Fruit fly (Drosophila melanogaster) whole organism, embryonic: ENCODE results near the gene CG7512.

Source experiments
- Adf1 ChIP-seq: fragments of 200-800 bp; sonication (Bioruptor generic); IDR thresholded peaks from 2 replicates; pipeline ENCODE4 v1.3.6; 2022; ENCODE audit warnings: missing biosample characterization, missing genetic modification characterization
- BtbVII ChIP-seq: fragments of 200-800 bp; sonication (Bioruptor generic); optimal IDR thresholded peaks from 3 replicates; lab custom pipeline; 2017; ENCODE audit warnings: missing biosample characterization, mild to moderate bottlenecking, missing genetic modification characterization
- CG10462 ChIP-seq: fragments of 200-800 bp; sonication (Bioruptor generic); optimal IDR thresholded peaks from 2 replicates; lab custom pipeline; 2016; ENCODE audit warnings: missing biosample characterization, missing genetic modification characterization
- CG10654 ChIP-seq: fragments of 200-800 bp; sonication (Bioruptor generic); optimal IDR thresholded peaks from 2 replicates; lab custom pipeline; 2016; ENCODE audit warnings: missing biosample characterization, missing genetic modification characterization
- CG12744 ChIP-seq: fragments of 200-800 bp; sonication (Bioruptor generic); optimal IDR thresholded peaks from 2 replicates; lab custom pipeline; 2016; ENCODE audit warnings: missing biosample characterization, missing genetic modification characterization
- CG15269 ChIP-seq: fragments of 200-800 bp; sonication (Bioruptor generic); optimal IDR thresholded peaks from 2 replicates; lab custom pipeline; 2018; ENCODE audit warnings: missing biosample characterization, mild to moderate bottlenecking, missing genetic modification characterization, moderate library complexity
- CG15514 ChIP-seq: fragments of 200-800 bp; sonication (Bioruptor generic); optimal IDR thresholded peaks from 3 replicates; lab custom pipeline; 2017; ENCODE audit warnings: missing biosample characterization, missing genetic modification characterization, mild to moderate bottlenecking, moderate library complexity, missing genetic modification reagents
- CG15601 ChIP-seq: fragments of 200-800 bp; sonication (Bioruptor generic); optimal IDR thresholded peaks from 3 replicates; lab custom pipeline; 2019; ENCODE audit warnings: missing biosample characterization, mild to moderate bottlenecking, missing genetic modification characterization, moderate library complexity
- CG32532 ChIP-seq: fragments of 200-800 bp; sonication (Bioruptor generic); IDR thresholded peaks from 2 replicates; pipeline ENCODE4 v1.3.6; 2022; ENCODE audit warnings: missing biosample characterization, missing genetic modification characterization
- CG32772 ChIP-seq: fragments of 200-800 bp; sonication (Bioruptor generic); IDR thresholded peaks from 2 replicates; pipeline ENCODE4 v1.3.6; 2022; ENCODE audit warnings: missing biosample characterization, missing genetic modification characterization
- CG34376 ChIP-seq: fragments of 200-800 bp; sonication (Bioruptor generic); optimal IDR thresholded peaks from 2 replicates; lab custom pipeline; 2018; ENCODE audit warnings: missing biosample characterization, mild to moderate bottlenecking, missing genetic modification characterization
- CG4617 ChIP-seq: fragments of 200-800 bp; sonication (Bioruptor generic); optimal IDR thresholded peaks from 3 replicates; lab custom pipeline; 2016; ENCODE audit warnings: missing biosample characterization, missing genetic modification characterization, borderline replicate concordance
- CG5180 ChIP-seq: fragments of 200-800 bp; sonication (Bioruptor generic); optimal IDR thresholded peaks from 3 replicates; lab custom pipeline; 2017; ENCODE audit warnings: missing biosample characterization, missing genetic modification characterization, mild to moderate bottlenecking, moderate library complexity, missing genetic modification reagents
- CG6254 ChIP-seq: fragments of 200-800 bp; sonication (Bioruptor generic); optimal IDR thresholded peaks from 3 replicates; lab custom pipeline; 2017; ENCODE audit warnings: mild to moderate bottlenecking, missing biosample characterization, missing genetic modification reagents, missing genetic modification characterization
- Dad ChIP-seq: fragments of 200-800 bp; sonication (Bioruptor generic); optimal IDR thresholded peaks from 3 replicates; lab custom pipeline; 2016; ENCODE audit warnings: missing biosample characterization, missing genetic modification characterization
- Drgx ChIP-seq: fragments of 200-800 bp; sonication (Bioruptor generic); IDR thresholded peaks from 2 replicates; pipeline ENCODE4 v1.3.6; 2022; ENCODE audit warnings: missing biosample characterization, missing genetic modification characterization
- ERR ChIP-seq: fragments of 200-800 bp; sonication (Bioruptor generic); optimal IDR thresholded peaks from 2 replicates; lab custom pipeline; 2016; ENCODE audit warnings: missing biosample characterization, missing genetic modification characterization
- Eip74EF ChIP-seq, 2 experiments: fragments of 200-800 bp in 1 of 2; fragments of >200 bp in 1 of 2; sonication (Bioruptor generic) in 1 of 2; optimal IDR thresholded peaks; 2 replicates each; lab custom pipeline; 2017 to 2019; ENCODE audit warnings: missing biosample characterization in 2 of 2, missing genetic modification characterization in 2 of 2, mild to moderate bottlenecking in 1 of 2, moderate library complexity in 1 of 2
- GATAe ChIP-seq: fragments of 200-800 bp; sonication (Bioruptor generic); conservative IDR thresholded peaks from 2 replicates; pipeline ENCODE4 v1.3.6; 2022; ENCODE audit warnings: missing biosample characterization, missing genetic modification characterization
- Hr39 ChIP-seq: fragments of >200 bp; optimal IDR thresholded peaks from 2 replicates; lab custom pipeline; 2017
- MTF-1 ChIP-seq: fragments of 200-800 bp; sonication (Bioruptor generic); optimal IDR thresholded peaks from 2 replicates; lab custom pipeline; 2018; ENCODE audit warnings: missing biosample characterization, mild to moderate bottlenecking, missing genetic modification characterization, borderline replicate concordance
- Max ChIP-seq: fragments of 200-800 bp; sonication (Bioruptor generic); optimal IDR thresholded peaks from 2 replicates; lab custom pipeline; 2016; ENCODE audit warnings: missing biosample characterization, mild to moderate bottlenecking, missing genetic modification characterization
- Med ChIP-seq: fragments of 200-800 bp; sonication (Bioruptor generic); peaks from one replicate; lab custom pipeline; 2016; ENCODE audit warnings: missing biosample characterization, missing genetic modification characterization, mild to moderate bottlenecking, inconsistent platforms, moderate library complexity
- NFAT ChIP-seq: fragments of 200-800 bp; sonication (Bioruptor generic); IDR thresholded peaks from 2 replicates; pipeline ENCODE4 v1.3.6; 2022; ENCODE audit warnings: missing biosample characterization, missing genetic modification characterization
- Opbp ChIP-seq: fragments of 200-800 bp; sonication (Bioruptor generic); IDR thresholded peaks from 3 replicates; pipeline ENCODE4 v1.3.6; 2022; ENCODE audit warnings: missing biosample characterization, missing genetic modification characterization; ENCODE audit not compliant: partially characterized antibody
- Sox102F ChIP-seq: fragments of 200-800 bp; sonication (Bioruptor generic); optimal IDR thresholded peaks from 2 replicates; lab custom pipeline; 2018; ENCODE audit warnings: missing biosample characterization, mild to moderate bottlenecking, missing genetic modification characterization, moderate library complexity
- caup ChIP-seq: fragments of 200-800 bp; sonication (Bioruptor generic); optimal IDR thresholded peaks from 3 replicates; lab custom pipeline; 2017; ENCODE audit warnings: missing biosample characterization, mild to moderate bottlenecking, missing genetic modification characterization, moderate library complexity; ENCODE audit not compliant: severe bottlenecking
- ci ChIP-seq: fragments of 200-800 bp; sonication (Bioruptor generic); IDR thresholded peaks from 3 replicates; pipeline ENCODE4 v1.3.6; 2022; ENCODE audit warnings: missing biosample characterization, missing genetic modification characterization
- dysf ChIP-seq: fragments of 200-800 bp; sonication (Bioruptor generic); IDR thresholded peaks from 3 replicates; pipeline ENCODE4 v1.3.6; 2022; ENCODE audit warnings: missing biosample characterization, missing genetic modification characterization
- gcm2 ChIP-seq: fragments of 200-800 bp; sonication (Bioruptor generic); optimal IDR thresholded peaks from 2 replicates; lab custom pipeline; 2016; ENCODE audit warnings: missing biosample characterization, missing genetic modification characterization
- gro ChIP-seq: fragments of 200-800 bp; sonication (Bioruptor generic); optimal IDR thresholded peaks from 2 replicates; lab custom pipeline; 2016; ENCODE audit warnings: missing biosample characterization, missing genetic modification characterization
- lab ChIP-seq: fragments of 200-800 bp; sonication (Bioruptor generic); optimal IDR thresholded peaks from 3 replicates; lab custom pipeline; 2017; ENCODE audit warnings: missing biosample characterization, missing genetic modification characterization, mild to moderate bottlenecking, moderate library complexity, missing genetic modification reagents
- peb ChIP-seq: fragments of 200-800 bp; sonication (Bioruptor generic); IDR thresholded peaks from 2 replicates; pipeline ENCODE4 v1.3.6; 2022; ENCODE audit warnings: missing biosample characterization, missing genetic modification characterization
- rib ChIP-seq: fragments of 200-800 bp; sonication (Bioruptor generic); IDR thresholded peaks from 2 replicates; pipeline ENCODE4 v1.3.6; 2022; ENCODE audit warnings: missing biosample characterization, missing genetic modification characterization
- run ChIP-seq: fragments of 200-800 bp; sonication (Bioruptor generic); optimal IDR thresholded peaks from 3 replicates; lab custom pipeline; 2018; ENCODE audit warnings: missing biosample characterization, mild to moderate bottlenecking, missing genetic modification characterization
- sd ChIP-seq: fragments of 200-800 bp; sonication (Bioruptor generic); optimal IDR thresholded peaks from 3 replicates; lab custom pipeline; 2018; ENCODE audit warnings: missing biosample characterization, mild to moderate bottlenecking, missing genetic modification characterization, moderate library complexity
- sqz ChIP-seq: fragments of 200-800 bp; sonication (Bioruptor generic); optimal IDR thresholded peaks from 3 replicates; lab custom pipeline; 2018; ENCODE audit warnings: missing biosample characterization, mild to moderate bottlenecking, missing genetic modification characterization
- sr ChIP-seq: fragments of 200-800 bp; sonication (Bioruptor generic); IDR thresholded peaks from 3 replicates; pipeline ENCODE4 v1.3.6; 2022; ENCODE audit warnings: missing biosample characterization, missing genetic modification characterization
- stc ChIP-seq: fragments of 200-800 bp; sonication (Bioruptor generic); IDR thresholded peaks from 2 replicates; pipeline ENCODE4 v1.3.6; 2022; ENCODE audit warnings: missing biosample characterization, missing genetic modification characterization
- stwl ChIP-seq: fragments of 200-800 bp; sonication (Bioruptor generic); optimal IDR thresholded peaks from 3 replicates; lab custom pipeline; 2018; ENCODE audit warnings: missing biosample characterization, mild to moderate bottlenecking, missing genetic modification characterization, moderate library complexity
- sug ChIP-seq: fragments of 200-800 bp; optimal IDR thresholded peaks from 2 replicates; lab custom pipeline; 2019; ENCODE audit warnings: missing biosample characterization, mild to moderate bottlenecking, missing genetic modification characterization, moderate library complexity
- tap ChIP-seq: fragments of 200-800 bp; optimal IDR thresholded peaks from 3 replicates; lab custom pipeline; 2019; ENCODE audit warnings: missing biosample characterization, mild to moderate bottlenecking, missing genetic modification characterization, moderate library complexity
- ttk ChIP-seq: fragments of 200-800 bp; sonication (Bioruptor generic); IDR thresholded peaks from 2 replicates; pipeline ENCODE4 v2.1.2; 2022; ENCODE audit warnings: missing biosample characterization, missing genetic modification characterization
- unc-4 ChIP-seq: fragments of 200-800 bp; sonication (Bioruptor generic); IDR thresholded peaks from 2 replicates; pipeline ENCODE4 v1.3.6; 2022; ENCODE audit warnings: missing biosample characterization, missing genetic modification characterization; ENCODE audit not compliant: partially characterized antibody
- z ChIP-seq: fragments of 200-800 bp; sonication (Bioruptor generic); IDR thresholded peaks from 3 replicates; pipeline ENCODE4 v1.3.6; 2022; ENCODE audit warnings: missing biosample characterization, missing genetic modification characterization
- zfh1 ChIP-seq: fragments of 200-800 bp; sonication (Bioruptor generic); IDR thresholded peaks from 3 replicates; pipeline ENCODE4 v1.3.6; 2022; ENCODE audit warnings: missing biosample characterization, missing genetic modification characterization

CG7512 gene

DNA sequence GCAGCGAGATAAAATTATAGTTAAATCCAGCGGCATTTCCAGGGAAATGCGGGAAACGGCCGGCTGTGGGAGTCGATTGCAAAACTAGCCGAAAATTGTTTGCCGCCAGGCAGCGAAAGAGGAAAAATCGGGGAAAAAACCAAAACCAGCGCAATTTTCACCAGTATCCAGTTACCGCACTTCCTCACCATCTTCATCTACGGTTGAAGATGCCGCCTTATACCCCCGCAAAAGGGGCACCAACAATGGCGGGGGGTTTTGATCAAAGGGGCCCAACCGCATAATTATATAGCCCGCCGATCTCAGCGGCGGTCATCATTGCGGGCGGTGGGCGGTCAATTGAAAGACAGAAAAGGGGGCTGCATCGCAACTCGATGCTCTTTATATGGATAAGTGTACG, 34.5 kb downstream of the CG7512 start (continued):
- TF ChIP-seq GATAe (GFP tag; lab: Robert Waterston, UW) (no peak), ttk (no peak), zfh1 (GFP tag; lab: Robert Waterston, UW) (no peak), CG10654 (GFP tag; lab: Kevin White, UChicago) (no peak), Dad (no peak)

DNA sequence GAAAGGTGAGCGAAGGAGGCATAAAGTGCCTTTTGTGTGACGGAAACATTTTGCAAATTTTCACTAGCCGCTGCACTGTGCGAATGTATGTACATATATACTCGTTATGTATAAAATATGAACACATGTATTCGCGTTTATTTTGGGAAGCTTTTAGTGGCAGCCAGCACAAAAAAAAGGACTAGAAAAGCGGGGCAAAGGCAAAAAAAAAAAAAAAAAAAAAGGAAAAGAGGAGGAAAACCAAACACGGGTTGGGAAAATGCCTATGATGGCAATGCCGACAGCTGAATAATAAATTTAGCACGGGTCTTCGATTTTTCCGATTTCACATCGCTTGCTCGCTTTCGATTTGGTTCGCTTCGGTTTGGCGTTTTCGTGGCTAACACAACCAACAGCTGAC, 35.9 kb downstream of the CG7512 start:
- TF ChIP-seq gcm2 (GFP tag; lab: Kevin White, UChicago) (no peak), Hr39 (lab: Kevin White, UChicago) (peak; percentile 74), CG5180 (GFP tag; lab: Kevin White, UChicago) (no peak), ci (0 out of 3 replicates have a peak, but pooled peaks have one; percentile 24), stc (GFP tag; lab: Robert Waterston, UW) (no peak), Max (GFP tag; lab: Kevin White, UChicago) (no peak), stwl (no peak), BtbVII (GFP tag; lab: Kevin White, UChicago) (no peak), Drgx (GFP tag; lab: Robert Waterston, UW) (0 out of 2 replicates have a peak, but pooled peaks have one; percentile 28), dysf (GFP tag; lab: Robert Waterston, UW) (no peak)

DNA sequence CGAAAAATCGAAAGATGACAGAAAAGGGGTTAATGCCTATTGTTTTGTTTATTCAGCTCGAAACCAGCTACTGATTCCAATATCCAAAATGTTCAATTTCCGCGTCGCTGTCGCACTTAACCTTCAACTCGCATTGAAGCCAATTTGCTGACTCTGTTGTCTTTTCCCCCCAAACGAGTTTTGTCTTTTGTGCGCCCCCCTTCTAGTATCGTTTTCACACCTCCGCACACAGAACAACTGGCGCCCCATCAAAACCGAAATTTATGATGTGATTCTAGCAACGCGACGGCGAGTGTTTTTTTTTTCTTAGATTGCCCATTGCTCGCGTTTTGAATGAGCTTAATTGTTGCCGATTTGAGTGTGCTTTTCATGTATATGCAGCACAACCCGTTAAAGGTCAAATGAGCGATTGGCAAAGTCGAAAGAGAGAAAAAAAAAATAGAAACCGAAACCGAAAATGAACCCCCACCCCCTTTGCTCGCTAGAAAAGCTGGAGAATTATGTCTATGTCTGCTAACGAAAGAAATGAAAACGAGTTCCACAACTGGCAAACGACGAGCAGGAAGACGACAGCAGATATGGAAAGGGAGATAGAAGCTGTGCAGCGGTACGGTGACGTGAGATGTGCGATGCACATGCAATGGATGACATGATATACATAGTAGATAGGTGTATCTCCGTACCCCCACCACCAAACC, 37.0 kb downstream of the CG7512 start:
- TF ChIP-seq unc-4 (GFP tag; lab: Robert Waterston, UW) (0 out of 2 replicates have a peak, but pooled peaks have one; percentile 25), Med (GFP tag; lab: Kevin White, UChicago) (peak; percentile 89), NFAT (GFP tag; lab: Robert Waterston, UW) (0 out of 2 replicates have a peak, but pooled peaks have one; percentile 6), dysf (GFP tag; lab: Robert Waterston, UW) (peak; percentile 12; the same call in 1 of the 3 replicates), tap (tag; lab: Kevin White, UChicago) (no peak), CG32532 (GFP tag; lab: Robert Waterston, UW) (peak; percentile 21; the same call in 1 of the 2 replicates), sqz (no peak), CG10462 (GFP tag; lab: Kevin White, UChicago) (no peak), CG15514 (peak; percentile 41), CG6254 (GFP tag; lab: Kevin White, UChicago) (no peak), CG32772 (0 out of 2 replicates have a peak, but pooled peaks have one; percentile 10), sd (tag; lab: Kevin White, UChicago) (peak; percentile 45), z (GFP tag; lab: Robert Waterston, UW) (peak; percentile 37; the same call in 1 of the 3 replicates), Sox102F (GFP tag; lab: Kevin White, UChicago) (no peak), Adf1 (GFP tag; lab: Robert Waterston, UW) (peak; percentile 21; the same call in 1 of the 2 replicates), Eip74EF (GFP tag; optimal IDR thresholded peaks at IDR 0.05; lab: Kevin White, UChicago) (peak in 1 of 2 experiments; percentile 69), rib (GFP tag; lab: Robert Waterston, UW) (peak; percentile 37; the same call in 1 of the 2 replicates), lab (GFP tag; lab: Kevin White, UChicago) (peak; percentile 57), sr (GFP tag; lab: Robert Waterston, UW) (peak; percentile 72; the same call in 2 of the 3 replicates), CG4617 (GFP tag; lab: Kevin White, UChicago) (no peak), CG15601 (tag; lab: Kevin White, UChicago) (no peak), CG15269 (tag; lab: Kevin White, UChicago) (peak; percentile 6), ERR (GFP tag; lab: Kevin White, UChicago) (peak; percentile 30), run (tag; lab: Kevin White, UChicago) (no peak), caup (peak; percentile 34), sug (peak; percentile 26), Opbp (GFP tag; lab: Robert Waterston, UW) (no peak), CG34376 (peak; percentile 14), peb (no peak), gro (GFP tag; lab: Kevin White, UChicago) (peak; percentile 68), MTF-1 (GFP tag; lab: Kevin White, UChicago) (no peak), CG12744 (GFP tag; lab: Kevin White, UChicago) (no peak)
